Worm (Caenorhabditis elegans) whole organism, young adult: ENCODE measurements around the gene M03F8.1.

ENCODE experiments used
- B0019.2 ChIP-seq: fragments of 200-800 bp; sonication (Bioruptor generic); conservative IDR thresholded peaks from 2 replicates; pipeline ENCODE4 v1.3.6; 2022; ENCODE audit warnings: missing genetic modification reagents, missing genetic modification characterization, missing compliant biosample characterization
- B0261.1 ChIP-seq: sonication (generic microtip); optimal IDR thresholded peaks from 2 replicates; lab custom pipeline; 2016; ENCODE audit warnings: mild to moderate bottlenecking, missing genetic modification characterization, moderate library complexity, missing compliant biosample characterization
- C17E4.6 ChIP-seq: fragments of 200-800 bp; sonication (Bioruptor generic); IDR thresholded peaks from 2 replicates; pipeline ENCODE4 v1.3.6; 2022; ENCODE audit warnings: missing genetic modification reagents, missing genetic modification characterization, missing compliant biosample characterization
- F22D6.2 ChIP-seq: sonication (generic microtip); optimal IDR thresholded peaks from 2 replicates; lab custom pipeline; 2016; ENCODE audit warnings: mild to moderate bottlenecking, missing genetic modification characterization, missing compliant biosample characterization
- F33H1.4 ChIP-seq: fragments of 200-800 bp; sonication (Bioruptor generic); IDR thresholded peaks from 2 replicates; pipeline ENCODE4 v1.3.6; 2022; ENCODE audit warnings: missing genetic modification reagents, missing genetic modification characterization, missing compliant biosample characterization
- F49E8.2 ChIP-seq: sonication (generic microtip); optimal IDR thresholded peaks from 3 replicates; lab custom pipeline; 2017; ENCODE audit warnings: missing genetic modification characterization, mild to moderate bottlenecking, missing compliant biosample characterization, antibody characterized with exemption, moderate library complexity; ENCODE audit not compliant: insufficient read depth
- Y53F4B.3 ChIP-seq: fragments of 200-800 bp; sonication (Bioruptor generic); IDR thresholded peaks from 2 replicates; pipeline ENCODE4 v1.3.6; 2022; ENCODE audit warnings: missing genetic modification reagents, missing genetic modification characterization, missing compliant biosample characterization
- Y53G8AR.9 ChIP-seq: fragments of 200-800 bp; sonication (Bioruptor generic); conservative IDR thresholded peaks from 2 replicates; pipeline ENCODE4 v1.3.6; 2022; ENCODE audit warnings: missing genetic modification reagents, missing genetic modification characterization, missing compliant biosample characterization
- Y67H2A.10 ChIP-seq: fragments of 200-800 bp; sonication (Bioruptor generic); conservative IDR thresholded peaks from 2 replicates; pipeline ENCODE4 v1.3.6; 2022; ENCODE audit warnings: missing genetic modification reagents, missing genetic modification characterization, missing compliant biosample characterization
- ZK185.1 ChIP-seq: sonication (generic microtip); optimal IDR thresholded peaks from 2 replicates; lab custom pipeline; 2016; ENCODE audit warnings: mild to moderate bottlenecking, missing genetic modification characterization, missing compliant biosample characterization; ENCODE audit not compliant: poor library complexity, severe bottlenecking
- ama-1 ChIP-seq, 3 experiments: fragments of 150-350 bp in 1 of 3; sonication (generic microtip) in 2 of 3; optimal IDR thresholded peaks; 2 replicates each; lab custom pipeline; 2014 to 2018; ENCODE audit warnings: missing biosample characterization in 2 of 3, missing genetic modification characterization in 2 of 3, missing genetic modification reagents in 2 of 3
- aptf-2 ChIP-seq: fragments of 200-800 bp; sonication (Bioruptor generic); conservative IDR thresholded peaks from 2 replicates; pipeline ENCODE4 v1.3.6; 2022; ENCODE audit warnings: missing genetic modification reagents, missing genetic modification characterization, missing compliant biosample characterization
- athp-1 ChIP-seq: sonication (generic microtip); optimal IDR thresholded peaks from 2 replicates; lab custom pipeline; 2017; ENCODE audit warnings: mild to moderate bottlenecking, missing genetic modification characterization, missing compliant biosample characterization
- attf-5 ChIP-seq: fragments of 200-800 bp; sonication (Bioruptor generic); optimal IDR thresholded peaks from 2 replicates; lab custom pipeline; 2018; ENCODE audit warnings: mild to moderate bottlenecking, missing genetic modification characterization, missing compliant biosample characterization
- ceh-40 ChIP-seq: fragments of 200-800 bp; sonication (Bioruptor generic); IDR thresholded peaks from 2 replicates; pipeline ENCODE4 v1.3.6; 2022; ENCODE audit warnings: missing genetic modification characterization, missing compliant biosample characterization
- ceh-91 ChIP-seq: fragments of 200-800 bp; sonication (Bioruptor generic); IDR thresholded peaks from 2 replicates; pipeline ENCODE4 v1.3.6; 2022; ENCODE audit warnings: missing genetic modification reagents, missing genetic modification characterization, missing compliant biosample characterization
- dpl-1 ChIP-seq: fragments of 150-350 bp; optimal IDR thresholded peaks from 2 replicates; lab custom pipeline; 2014; ENCODE audit warnings: missing biosample characterization, missing genetic modification reagents, missing genetic modification characterization
- egrh-3 ChIP-seq: fragments of 200-800 bp; sonication (Bioruptor generic); IDR thresholded peaks from 2 replicates; pipeline ENCODE4 v1.3.6; 2022; ENCODE audit warnings: missing genetic modification reagents, missing genetic modification characterization, missing compliant biosample characterization
- fkh-3 ChIP-seq: sonication (generic microtip); optimal IDR thresholded peaks from 2 replicates; lab custom pipeline; 2016; ENCODE audit warnings: mild to moderate bottlenecking, missing genetic modification characterization, missing compliant biosample characterization
- gei-17 ChIP-seq: fragments of 200-800 bp; sonication (Bioruptor generic); optimal IDR thresholded peaks from 2 replicates; lab custom pipeline; 2018; ENCODE audit warnings: mild to moderate bottlenecking, missing genetic modification characterization, missing compliant biosample characterization
- hmg-1.2 ChIP-seq: fragments of 200-800 bp; sonication (Bioruptor generic); IDR thresholded peaks from 2 replicates; pipeline ENCODE4 v1.3.6; 2022; ENCODE audit warnings: missing genetic modification reagents, missing genetic modification characterization, missing compliant biosample characterization
- hmg-20 ChIP-seq: fragments of 200-800 bp; sonication (Bioruptor generic); IDR thresholded peaks from 2 replicates; pipeline ENCODE4 v1.3.6; 2022; ENCODE audit warnings: missing genetic modification reagents, missing genetic modification characterization, missing compliant biosample characterization
- let-607 ChIP-seq, 2 experiments: fragments of 200-800 bp in 1 of 2; sonication (Bioruptor generic) in 1 of 2; sonication (generic microtip) in 1 of 2; optimal IDR thresholded peaks; 2 replicates each; lab custom pipeline; 2016 to 2018; ENCODE audit warnings: mild to moderate bottlenecking in 2 of 2, missing compliant biosample characterization in 2 of 2, missing genetic modification characterization in 2 of 2, moderate library complexity in 2 of 2, missing genotype in 1 of 2
- lin-35 ChIP-seq, 3 experiments: fragments of 150-350 bp in 2 of 3; sonication (generic microtip) in 1 of 3; optimal IDR thresholded peaks; 2 replicates each; lab custom pipeline; 2014 to 2018; ENCODE audit warnings: missing biosample characterization in 3 of 3, missing genetic modification characterization in 3 of 3, missing genetic modification reagents in 3 of 3
- lin-40 ChIP-seq: sonication (generic microtip); optimal IDR thresholded peaks from 2 replicates; lab custom pipeline; 2016; ENCODE audit warnings: missing genetic modification characterization, mild to moderate bottlenecking, missing compliant biosample characterization, missing genotype, missing genetic modification reagents
- lir-1 ChIP-seq: fragments of 200-800 bp; sonication (Bioruptor generic); conservative IDR thresholded peaks from 2 replicates; pipeline ENCODE4 v1.3.6; 2022; ENCODE audit warnings: missing genetic modification reagents, missing genetic modification characterization, missing compliant biosample characterization
- mel-28 ChIP-seq: sonication (generic microtip); optimal IDR thresholded peaks from 2 replicates; lab custom pipeline; 2016; ENCODE audit warnings: borderline replicate concordance, mild to moderate bottlenecking, missing genetic modification characterization, missing compliant biosample characterization
- mxl-1 ChIP-seq: sonication (generic microtip); optimal IDR thresholded peaks from 2 replicates; lab custom pipeline; 2016; ENCODE audit warnings: missing genetic modification characterization, missing compliant biosample characterization
- nfyb-1 ChIP-seq: fragments of 200-800 bp; sonication (Bioruptor generic); IDR thresholded peaks from 2 replicates; pipeline ENCODE4 v1.3.6; 2022; ENCODE audit warnings: missing genetic modification reagents, missing genetic modification characterization, missing compliant biosample characterization
- nhr-90 ChIP-seq: sonication (generic microtip); optimal IDR thresholded peaks from 2 replicates; lab custom pipeline; 2016; ENCODE audit warnings: missing genotype, mild to moderate bottlenecking, missing genetic modification characterization, missing compliant biosample characterization
- sea-2 ChIP-seq: fragments of 200-800 bp; sonication (Bioruptor generic); IDR thresholded peaks from 2 replicates; pipeline ENCODE4 v1.3.6; 2022; ENCODE audit warnings: missing genetic modification characterization, missing compliant biosample characterization
- snpc-1.1 ChIP-seq: sonication (generic microtip); optimal IDR thresholded peaks from 2 replicates; lab custom pipeline; 2017; ENCODE audit warnings: missing genetic modification characterization, mild to moderate bottlenecking, missing compliant biosample characterization, antibody characterized with exemption, moderate library complexity, missing genotype, missing genetic modification reagents; ENCODE audit not compliant: insufficient read depth
- snpc-3.4 ChIP-seq: sonication (generic microtip); optimal IDR thresholded peaks from 2 replicates; lab custom pipeline; 2017; ENCODE audit warnings: missing genetic modification characterization, mild to moderate bottlenecking, missing compliant biosample characterization, antibody characterized with exemption, moderate library complexity, missing genotype, missing genetic modification reagents
- snpc-4 ChIP-seq, 5 experiments: fragments of 150-350 bp in 1 of 5; sonication (generic microtip) in 4 of 5; optimal IDR thresholded peaks; 2 replicates each; lab custom pipeline; 2014 to 2018; ENCODE audit warnings: missing genetic modification characterization in 5 of 5, missing biosample characterization in 3 of 5, antibody characterized with exemption in 2 of 5, mild to moderate bottlenecking in 2 of 5, missing compliant biosample characterization in 2 of 5, missing genotype in 2 of 5, moderate library complexity in 2 of 5, missing genetic modification reagents in 1 of 5
- somi-1 ChIP-seq: fragments of 200-800 bp; sonication (Bioruptor generic); optimal IDR thresholded peaks from 2 replicates; lab custom pipeline; 2018; ENCODE audit warnings: mild to moderate bottlenecking, missing genetic modification characterization, missing compliant biosample characterization
- unc-62 ChIP-seq: fragments of 150-350 bp; optimal IDR thresholded peaks from 2 replicates; lab custom pipeline; 2014; ENCODE audit warnings: missing biosample characterization, missing genetic modification reagents, missing genetic modification characterization
- ztf-22 ChIP-seq: fragments of 200-800 bp; sonication (Bioruptor generic); optimal IDR thresholded peaks from 2 replicates; lab custom pipeline; 2018; ENCODE audit warnings: mild to moderate bottlenecking, missing genetic modification characterization, moderate library complexity, missing compliant biosample characterization
- ztf-25 ChIP-seq: fragments of 200-800 bp; sonication (Bioruptor generic); IDR thresholded peaks from 2 replicates; pipeline ENCODE4 v1.3.6; 2022; ENCODE audit warnings: missing genetic modification reagents, missing genetic modification characterization, missing compliant biosample characterization
- ztf-28 ChIP-seq: fragments of 200-800 bp; sonication (Bioruptor generic); IDR thresholded peaks from 2 replicates; pipeline ENCODE4 v1.3.6; 2022; ENCODE audit warnings: missing genetic modification reagents, missing genetic modification characterization, missing compliant biosample characterization
- ztf-6 ChIP-seq: fragments of 200-800 bp; sonication (Bioruptor generic); IDR thresholded peaks from 2 replicates; pipeline ENCODE4 v1.3.6; 2022; ENCODE audit warnings: missing genetic modification reagents, missing genetic modification characterization, missing compliant biosample characterization

The M03F8.1 gene

ce11 chrV:5984244-5984643 is 33.0 kb downstream of the M03F8.1 start:
- TF ChIP-seq athp-1 (tag; lab: Kevin White, UChicago) (no peak), somi-1 (no peak), Y53G8AR.9 (no peak), F49E8.2 (tag; lab: Kevin White, UChicago) (no peak), lir-1 (GFP tag; lab: Robert Waterston, UW) (no peak), ztf-22 (GFP tag; lab: Kevin White, UChicago) (no peak), B0019.2 (no peak), nhr-90 (tag; lab: Kevin White, UChicago) (no peak), fkh-3 (tag; lab: Kevin White, UChicago) (no peak), F22D6.2 (no peak), mel-28 (tag; lab: Kevin White, UChicago) (no peak)
- TF ChIP-seq, all 124 proteins: peak for 0

- TF ChIP-seq ama-1 (optimal IDR thresholded peaks at IDR 0.05; lab: Kevin White, UChicago) (no peak), ama-1 (GFP tag; optimal IDR thresholded peaks at IDR 0.05; lab: Kevin White, UChicago) (no peak), B0261.1 (tag; lab: Kevin White, UChicago) (no peak), ZK185.1 (tag; lab: Kevin White, UChicago) (no peak), ztf-25 (no peak), mxl-1 (tag; lab: Kevin White, UChicago) (no peak), fkh-3 (tag; lab: Kevin White, UChicago) (no peak), F33H1.4 (no peak), sea-2 (GFP tag; lab: Robert Waterston, UW) (no peak), snpc-4 (GFP tag; optimal IDR thresholded peaks at IDR 0.05; lab: Kevin White, UChicago) (no peak), snpc-4 (tag; optimal IDR thresholded peaks at IDR 0.05; lab: Kevin White, UChicago) (no peak), ceh-40 (GFP tag; lab: Robert Waterston, UW) (no peak), ztf-6 (GFP tag; lab: Robert Waterston, UW) (no peak)
These were observed 35.5 kb downstream of the M03F8.1 start, which contains the start of gene C10F3.7 for ce11 chrV:5986755-5987154. Gene C10F3.7 (minus strand): TSS chrV:5986855.

DNA sequence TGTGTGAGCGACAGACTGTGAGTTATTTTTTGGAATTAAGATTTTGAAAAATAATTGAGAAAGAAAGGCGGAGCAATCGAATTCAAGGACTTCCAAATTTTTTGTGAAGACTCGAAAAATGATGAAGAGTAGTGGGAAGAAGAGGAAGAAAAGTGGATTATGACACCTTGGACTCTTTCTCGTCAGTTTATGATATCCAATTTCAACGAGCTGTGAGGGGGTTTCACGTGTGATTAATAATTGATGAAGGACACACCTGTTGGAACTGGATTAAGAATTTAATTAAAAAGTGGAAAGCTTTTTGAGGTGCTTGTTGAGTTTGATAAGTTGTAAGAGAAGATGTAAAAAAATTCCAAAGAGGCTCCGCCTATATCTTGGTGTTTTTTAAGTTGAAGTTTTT is 39.1 kb downstream of the M03F8.1 start, which contains the start of gene fut-8:
fut-8 (minus strand) TSS at position 101 of the 400 bp plus-strand sequence.
- TF ChIP-seq attf-5 (GFP tag; lab: Kevin White, UChicago): no peak
- TF ChIP-seq hmg-20: no peak
- no peak for TF ChIP-seq ceh-91
- TF ChIP-seq aptf-2 (GFP tag; lab: Robert Waterston, UW): no peak
- TF ChIP-seq snpc-3.4 (tag; lab: Kevin White, UChicago): no peak
- no peak for TF ChIP-seq Y53F4B.3 (GFP tag; lab: Robert Waterston, UW)
- TF ChIP-seq, all 124 proteins: peak for 0

- TF ChIP-seq snpc-3.4 (tag; lab: Kevin White, UChicago): no peak
- peak; percentile 52 for TF ChIP-seq unc-62
- TF ChIP-seq let-607 (tag; optimal IDR thresholded peaks at IDR 0.05; lab: Kevin White, UChicago): peak; percentile 58 to 87
- TF ChIP-seq hmg-20: 0 out of 2 replicates have a peak, but pooled peaks have one; percentile 6
- no peak for TF ChIP-seq somi-1
- peak in 1 of 3 experiments; percentile 17 for TF ChIP-seq lin-35 (GFP tag; optimal IDR thresholded peaks at IDR 0.05; lab: Kevin White, UChicago)
- peak; percentile 54 for TF ChIP-seq attf-5 (GFP tag; lab: Kevin White, UChicago)
- TF ChIP-seq ceh-91: no peak
- TF ChIP-seq nfyb-1: no peak
- no peak for TF ChIP-seq ztf-6 (GFP tag; lab: Robert Waterston, UW)
- TF ChIP-seq gei-17 (GFP tag; lab: Kevin White, UChicago): no peak
- TF ChIP-seq snpc-1.1: no peak
- TF ChIP-seq Y53F4B.3 (GFP tag; lab: Robert Waterston, UW): no peak
- no peak for TF ChIP-seq C17E4.6 (GFP tag; lab: Robert Waterston, UW)
- TF ChIP-seq egrh-3: no peak
- TF ChIP-seq F33H1.4: no peak
- TF ChIP-seq Y67H2A.10: no peak
- no peak for TF ChIP-seq dpl-1
- TF ChIP-seq lin-40: peak; percentile 42
- no peak for TF ChIP-seq ztf-28 (GFP tag; lab: Robert Waterston, UW)
- TF ChIP-seq Y53G8AR.9: no peak
- peak; percentile 38; the same call in 1 of the 2 replicates for TF ChIP-seq hmg-1.2 (GFP tag; lab: Robert Waterston, UW)
These were observed 40.3 kb downstream of the M03F8.1 start for ce11 chrV:5991490-5992069.
